Worm (Caenorhabditis elegans) whole organism, L1 larva: Measurements from ENCODE around the gene xdh-1.
"Not testable (repeated sequence)": the region's sequence is repeated elsewhere in the genome, so short reads cannot be mapped to it uniquely, and the experiment has no call there.

Experiments
- aha-1 ChIP-seq: fragments of 150-350 bp; optimal IDR thresholded peaks from 2 replicates; lab custom pipeline; 2014; ENCODE audit warnings: missing biosample characterization, missing genetic modification characterization
- ama-1 ChIP-seq: fragments of 150-350 bp; optimal IDR thresholded peaks from 2 replicates; lab custom pipeline; 2014
- elt-2 ChIP-seq: sonication (generic microtip); optimal IDR thresholded peaks from 2 replicates; lab custom pipeline; 2016; ENCODE audit warnings: missing genetic modification characterization, mild to moderate bottlenecking, inconsistent platforms, missing compliant biosample characterization, missing genetic modification reagents
- fkh-10 ChIP-seq: sonication (generic microtip); optimal IDR thresholded peaks from 2 replicates; lab custom pipeline; 2017; ENCODE audit warnings: missing biosample characterization, missing genetic modification reagents, missing genetic modification characterization
- fkh-8 ChIP-seq: sonication (generic microtip); optimal IDR thresholded peaks from 2 replicates; lab custom pipeline; 2016; ENCODE audit warnings: mild to moderate bottlenecking, missing genetic modification characterization, missing compliant biosample characterization
- lsy-2 ChIP-seq, 2 experiments: fragments of 150-350 bp; optimal IDR thresholded peaks; 2 replicates each; lab custom pipeline; 2014; ENCODE audit warnings: missing biosample characterization in 2 of 2, missing genetic modification characterization in 2 of 2
- nhr-20 ChIP-seq: sonication (generic microtip); optimal IDR thresholded peaks from 2 replicates; lab custom pipeline; 2016; ENCODE audit warnings: mild to moderate bottlenecking, missing genetic modification characterization, missing compliant biosample characterization
- ztf-11 ChIP-seq, 2 experiments: sonication (generic microtip); optimal IDR thresholded peaks; 2 replicates each; lab custom pipeline; 2016 to 2017; ENCODE audit warnings: missing genetic modification characterization in 2 of 2, missing biosample characterization in 1 of 2, missing compliant biosample characterization in 1 of 2

DNA sequence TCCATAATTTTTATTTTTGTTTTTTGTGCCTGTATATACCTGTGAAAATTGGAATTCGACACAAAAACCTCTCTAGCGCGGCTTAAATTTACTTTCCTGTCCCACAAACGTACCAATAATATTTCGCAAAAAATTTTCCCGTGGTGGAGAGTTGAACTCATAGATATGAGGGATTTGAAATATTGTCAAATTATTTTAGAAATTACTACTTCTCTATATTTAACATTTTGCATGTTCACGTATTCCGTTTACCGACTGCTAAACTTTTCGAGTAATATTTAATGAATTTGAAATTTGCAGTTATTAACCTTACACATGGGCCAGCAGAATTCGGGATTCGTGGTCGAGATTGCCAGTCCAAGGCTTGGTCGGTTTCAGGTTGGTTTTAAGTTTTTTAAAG is 38.9 kb downstream of the xdh-1 start, which contains the start of gene Y67A10A.7:
- not testable (repeated sequence) for TF ChIP-seq ztf-11 (tag; optimal IDR thresholded peaks at IDR 0.05; lab: Kevin White, UChicago); nhr-20; lsy-2 (tag; optimal IDR thresholded peaks at IDR 0.05; lab: Kevin White, UChicago); ama-1 (lab: Kevin White, UChicago); fkh-8; fkh-10 (GFP tag; lab: Kevin White, UChicago); elt-2 (tag; lab: Kevin White, UChicago); aha-1 (tag; lab: Kevin White, UChicago)
